Fruit fly (Drosophila melanogaster) whole organism, prepupa: ENCODE data around the gene Sfp96F.

Source experiments
- CG10669 ChIP-seq: fragments of 200-800 bp; sonication (Bioruptor generic); optimal IDR thresholded peaks from 3 replicates; lab custom pipeline; 2018; ENCODE audit warnings: missing biosample characterization, mild to moderate bottlenecking, missing genetic modification characterization, moderate library complexity
- CG11762 ChIP-seq: fragments of 200-800 bp; sonication (Bioruptor generic); optimal IDR thresholded peaks from 3 replicates; lab custom pipeline; 2016; ENCODE audit warnings: missing biosample characterization, missing genetic modification characterization; ENCODE audit not compliant: insufficient read depth
- CG1621 ChIP-seq: fragments of 200-800 bp; sonication (Bioruptor generic); optimal IDR thresholded peaks from 3 replicates; lab custom pipeline; 2018; ENCODE audit warnings: missing biosample characterization, mild to moderate bottlenecking, missing genetic modification characterization
- CG32006 ChIP-seq: fragments of 200-800 bp; sonication (Bioruptor generic); optimal IDR thresholded peaks from 3 replicates; lab custom pipeline; 2017; ENCODE audit warnings: missing biosample characterization, mild to moderate bottlenecking, missing genetic modification characterization
- CG34406 ChIP-seq: fragments of 200-800 bp; sonication (Bioruptor generic); optimal IDR thresholded peaks from 3 replicates; lab custom pipeline; 2016; ENCODE audit warnings: missing biosample characterization, missing genetic modification characterization
- CG3919 ChIP-seq: fragments of 200-800 bp; sonication (Bioruptor generic); optimal IDR thresholded peaks from 3 replicates; lab custom pipeline; 2016; ENCODE audit warnings: missing biosample characterization, missing genetic modification characterization
- CG4318 ChIP-seq: fragments of 200-800 bp; sonication (Bioruptor generic); optimal IDR thresholded peaks from 3 replicates; lab custom pipeline; 2017; ENCODE audit warnings: missing biosample characterization, mild to moderate bottlenecking, missing genetic modification characterization
- CG6163 ChIP-seq: fragments of 200-800 bp; sonication (Bioruptor generic); IDR thresholded peaks from 3 replicates; pipeline ENCODE4 v1.3.6; 2022; ENCODE audit warnings: missing biosample characterization, missing genetic modification characterization
- CG6792 ChIP-seq: fragments of 200-800 bp; sonication (Bioruptor generic); optimal IDR thresholded peaks from 3 replicates; lab custom pipeline; 2016; ENCODE audit warnings: missing biosample characterization, missing genetic modification characterization
- CG8119 ChIP-seq: fragments of 200-800 bp; sonication (Bioruptor generic); IDR thresholded peaks from 3 replicates; pipeline ENCODE4 v1.3.6; 2022; ENCODE audit warnings: missing biosample characterization, missing genetic modification characterization
- Eip75B ChIP-seq: fragments of 200-800 bp; sonication (Bioruptor generic); optimal IDR thresholded peaks from 3 replicates; lab custom pipeline; 2016; ENCODE audit warnings: missing biosample characterization, missing genetic modification characterization
- Eip78C ChIP-seq: fragments of 200-800 bp; sonication (Bioruptor generic); peaks from one replicate; lab custom pipeline; 2016; ENCODE audit warnings: missing biosample characterization, missing genetic modification characterization
- Gug ChIP-seq: fragments of 200-800 bp; sonication (Bioruptor generic); IDR thresholded peaks from 2 replicates; pipeline ENCODE4 v1.3.6; 2022; ENCODE audit warnings: missing biosample characterization, missing genetic modification characterization
- Hr4 ChIP-seq: fragments of 200-800 bp; sonication (Bioruptor generic); optimal IDR thresholded peaks from 3 replicates; lab custom pipeline; 2016; ENCODE audit warnings: missing biosample characterization, missing genetic modification characterization
- Met ChIP-seq: fragments of 200-800 bp; sonication (Bioruptor generic); optimal IDR thresholded peaks from 3 replicates; lab custom pipeline; 2016; ENCODE audit warnings: missing biosample characterization, missing genetic modification characterization
- OdsH ChIP-seq: fragments of 200-800 bp; sonication (Bioruptor generic); optimal IDR thresholded peaks from 3 replicates; lab custom pipeline; 2016; ENCODE audit warnings: missing biosample characterization, missing genetic modification characterization
- Smox ChIP-seq: fragments of 200-800 bp; sonication (Bioruptor generic); optimal IDR thresholded peaks from 3 replicates; lab custom pipeline; 2016; ENCODE audit warnings: missing biosample characterization, missing genetic modification characterization
- Sox102F ChIP-seq: fragments of 200-800 bp; sonication (Bioruptor generic); optimal IDR thresholded peaks from 2 replicates; lab custom pipeline; 2016; ENCODE audit warnings: missing biosample characterization, mild to moderate bottlenecking, missing genetic modification characterization
- Sox14 ChIP-seq: fragments of 200-800 bp; sonication (Bioruptor generic); optimal IDR thresholded peaks from 3 replicates; lab custom pipeline; 2016; ENCODE audit warnings: missing biosample characterization, missing genetic modification characterization
- Sox15 ChIP-seq: fragments of 200-800 bp; sonication (Bioruptor generic); optimal IDR thresholded peaks from 3 replicates; lab custom pipeline; 2016; ENCODE audit warnings: missing biosample characterization, missing genetic modification characterization
- achi ChIP-seq: fragments of 200-800 bp; sonication (Bioruptor generic); optimal IDR thresholded peaks from 3 replicates; lab custom pipeline; 2016; ENCODE audit warnings: missing biosample characterization, missing genetic modification characterization
- acj6 ChIP-seq: fragments of 200-800 bp; sonication (Bioruptor generic); optimal IDR thresholded peaks from 3 replicates; lab custom pipeline; 2016; ENCODE audit warnings: missing biosample characterization, missing genetic modification characterization
- dac ChIP-seq: fragments of 200-800 bp; sonication (Bioruptor generic); optimal IDR thresholded peaks from 2 replicates; lab custom pipeline; 2017; ENCODE audit warnings: missing biosample characterization, mild to moderate bottlenecking, missing genetic modification characterization
- eg ChIP-seq: fragments of 200-800 bp; sonication (Bioruptor generic); IDR thresholded peaks from 3 replicates; pipeline ENCODE4 v1.3.6; 2022; ENCODE audit warnings: missing biosample characterization, missing genetic modification characterization
- esn ChIP-seq: fragments of 200-800 bp; sonication (Bioruptor generic); optimal IDR thresholded peaks from 2 replicates; lab custom pipeline; 2016; ENCODE audit warnings: missing biosample characterization, mild to moderate bottlenecking, missing genetic modification characterization, moderate library complexity
- fd59A ChIP-seq: fragments of 200-800 bp; sonication (Bioruptor generic); optimal IDR thresholded peaks from 2 replicates; lab custom pipeline; 2017; ENCODE audit warnings: missing biosample characterization, mild to moderate bottlenecking, missing genetic modification characterization, missing genetic modification reagents
- fd85E ChIP-seq: fragments of 200-800 bp; sonication (Bioruptor generic); optimal IDR thresholded peaks from 3 replicates; lab custom pipeline; 2016; ENCODE audit warnings: missing biosample characterization, missing genetic modification characterization
- net ChIP-seq: fragments of 200-800 bp; sonication (Bioruptor generic); optimal IDR thresholded peaks from 3 replicates; lab custom pipeline; 2016; ENCODE audit warnings: missing biosample characterization, missing genetic modification characterization
- pdm3 ChIP-seq: fragments of 200-800 bp; sonication (Bioruptor generic); optimal IDR thresholded peaks from 3 replicates; lab custom pipeline; 2016; ENCODE audit warnings: missing biosample characterization, missing genetic modification characterization
- ss ChIP-seq, 2 experiments: fragments of 200-800 bp; sonication (Bioruptor generic); optimal IDR thresholded peaks; 2 replicates in 1 of 2; 3 replicates in 1 of 2; lab custom pipeline; 2017 to 2018; ENCODE audit warnings: mild to moderate bottlenecking in 2 of 2, missing biosample characterization in 2 of 2, missing genetic modification characterization in 2 of 2, moderate library complexity in 1 of 2
- svp ChIP-seq: fragments of 200-800 bp; sonication (Bioruptor generic); peaks from one replicate; lab custom pipeline; 2016; ENCODE audit warnings: missing biosample characterization, missing genetic modification characterization

Sfp96F gene

dm6 chr3R:25879324-25879766, 49.3 kb upstream of the Sfp96F start (continued):
- TF ChIP-seq eg (GFP tag; lab: Robert Waterston, UW): no peak; the same call in 2 of the 3 replicates
- peak; percentile 48 for TF ChIP-seq CG3919 (GFP tag; lab: Kevin White, UChicago)
- peak; percentile 79 for TF ChIP-seq Eip78C
- TF ChIP-seq CG11762 (GFP tag; lab: Kevin White, UChicago): peak; percentile 10
- peak; percentile 39 for TF ChIP-seq acj6
- TF ChIP-seq CG6163 (GFP tag; lab: Robert Waterston, UW): no peak
- no peak for TF ChIP-seq CG34406 (GFP tag; lab: Kevin White, UChicago)
- TF ChIP-seq Met (GFP tag; lab: Kevin White, UChicago): peak; percentile 22
- no peak for TF ChIP-seq fd85E (GFP tag; lab: Kevin White, UChicago)
- no peak for TF ChIP-seq fd59A (GFP tag; lab: Kevin White, UChicago)
- TF ChIP-seq Sox102F (GFP tag; lab: Kevin White, UChicago): peak; percentile 29
- TF ChIP-seq Sox15 (GFP tag; lab: Kevin White, UChicago): no peak
- TF ChIP-seq Sox14 (GFP tag; lab: Kevin White, UChicago): peak; percentile 44
- TF ChIP-seq net: peak; percentile 22
- TF ChIP-seq achi: peak; percentile 48
- no peak for TF ChIP-seq CG6792 (GFP tag; lab: Kevin White, UChicago)

dm6 chr3R:25877064-25877463, 47.0 kb upstream of the Sfp96F start:
- TF ChIP-seq OdsH (no peak), pdm3 (GFP tag; lab: Kevin White, UChicago) (peak; percentile 22), CG6792 (GFP tag; lab: Kevin White, UChicago) (no peak), Eip78C (peak; percentile 31), Hr4 (GFP tag; lab: Kevin White, UChicago) (peak; percentile 13), CG8119 (peak; percentile 43; the same call in 1 of the 3 replicates), eg (GFP tag; lab: Robert Waterston, UW) (no peak), Gug (GFP tag; lab: Robert Waterston, UW) (no peak), svp (GFP tag; lab: Kevin White, UChicago) (peak; percentile 93), ss (GFP tag; optimal IDR thresholded peaks at IDR 0.05; lab: Kevin White, UChicago) (no peak)

dm6 chr3R:25876639-25877038, 46.6 kb upstream of the Sfp96F start:
- TF ChIP-seq CG11762 (GFP tag; lab: Kevin White, UChicago): no peak
- TF ChIP-seq Smox: no peak

dm6 chr3R:25870389-25870788, 40.4 kb upstream of the Sfp96F start:
- no peak for TF ChIP-seq CG1621 (tag; lab: Kevin White, UChicago)

DNA sequence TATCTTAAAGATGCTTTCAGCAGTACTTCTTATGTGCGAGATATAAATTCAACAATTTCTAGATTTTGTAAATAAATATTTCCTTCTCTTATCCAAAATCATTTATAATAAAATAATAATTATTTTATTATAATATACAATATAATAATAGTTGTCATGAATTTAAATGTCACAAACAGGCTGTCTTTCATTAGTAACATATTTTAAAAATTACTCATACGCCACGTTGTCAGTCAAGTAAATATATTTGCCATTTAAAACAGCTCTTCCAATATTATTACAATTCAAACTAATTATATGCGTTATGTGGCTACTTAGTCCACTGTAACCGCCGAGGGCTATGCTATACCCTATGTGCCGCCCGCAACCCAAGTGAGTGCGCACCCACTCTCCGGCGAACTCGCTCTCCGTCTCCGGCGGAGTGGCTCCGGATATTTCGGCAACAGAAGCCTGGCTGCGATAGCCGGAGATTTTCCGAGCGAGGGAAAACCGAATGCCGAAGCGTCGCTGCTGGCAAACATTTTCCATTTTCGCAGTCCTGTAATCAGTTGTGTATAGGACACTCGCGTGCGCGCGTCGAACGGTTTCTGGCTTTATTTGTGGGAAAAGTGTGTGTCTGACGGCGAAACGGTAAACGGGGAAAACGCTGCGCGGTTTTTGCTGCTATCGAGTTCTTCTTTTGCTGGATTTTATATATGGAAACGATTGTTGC, 25.7 kb upstream of the Sfp96F start, which contains the start of gene CG5890:
Gene CG5890, plus strand, starts transcription at position 561 of the 712 bp plus-strand sequence.
- TF ChIP-seq CG4318 (GFP tag; lab: Kevin White, UChicago) (no peak), ss (GFP tag; optimal IDR thresholded peaks at IDR 0.05; lab: Kevin White, UChicago) (peak in 1 of 2 experiments; percentile 29), CG6792 (GFP tag; lab: Kevin White, UChicago) (no peak), Eip78C (peak; percentile 28), dac (GFP tag; lab: Kevin White, UChicago) (no peak), CG32006 (GFP tag; lab: Kevin White, UChicago) (peak; percentile 57), esn (no peak), CG10669 (GFP tag; lab: Kevin White, UChicago) (peak; percentile 11), Eip75B (GFP tag; lab: Kevin White, UChicago) (no peak)
